Worm (Caenorhabditis elegans): ENCODE results near the gene Y70C5A.2.

- no peak for TF ChIP-seq ham-2 (GFP tag; optimal IDR thresholded peaks at IDR 0.05)
- TF ChIP-seq elt-3 (tag; optimal IDR thresholded peaks at IDR 0.05), result no peak
- no peak for TF ChIP-seq nhr-76 (tag; optimal IDR thresholded peaks at IDR 0.05)
- TF ChIP-seq sptf-1 (tag; optimal IDR thresholded peaks at IDR 0.05), result no peak
- TF ChIP-seq lin-13 (tag; optimal IDR thresholded peaks at IDR 0.05), result no peak
Observed at ce11 chrV:16629600-16629999, 6.6 kb upstream of the Y70C5A.2 start, which contains the start of gene srd-21.

Data from whole organism, mixed stage, embryonic.